Fruit fly (Drosophila melanogaster) whole organism, prepupa: ENCODE data around the gene CG6094.

ENCODE experiments used
- CG11762 ChIP-seq: fragments of 200-800 bp; sonication (Bioruptor generic); optimal IDR thresholded peaks from 3 replicates; lab custom pipeline; 2016; ENCODE audit warnings: missing biosample characterization, missing genetic modification characterization; ENCODE audit not compliant: insufficient read depth
- CG15336 ChIP-seq: fragments of 200-800 bp; sonication (Bioruptor generic); IDR thresholded peaks from 2 replicates; pipeline ENCODE4 v1.3.6; 2022; ENCODE audit warnings: missing biosample characterization, missing genetic modification characterization
- CG32006 ChIP-seq: fragments of 200-800 bp; sonication (Bioruptor generic); optimal IDR thresholded peaks from 3 replicates; lab custom pipeline; 2017; ENCODE audit warnings: missing biosample characterization, mild to moderate bottlenecking, missing genetic modification characterization
- CG34406 ChIP-seq: fragments of 200-800 bp; sonication (Bioruptor generic); optimal IDR thresholded peaks from 3 replicates; lab custom pipeline; 2016; ENCODE audit warnings: missing biosample characterization, missing genetic modification characterization
- CG3919 ChIP-seq: fragments of 200-800 bp; sonication (Bioruptor generic); optimal IDR thresholded peaks from 3 replicates; lab custom pipeline; 2016; ENCODE audit warnings: missing biosample characterization, missing genetic modification characterization
- CG4318 ChIP-seq: fragments of 200-800 bp; sonication (Bioruptor generic); optimal IDR thresholded peaks from 3 replicates; lab custom pipeline; 2017; ENCODE audit warnings: missing biosample characterization, mild to moderate bottlenecking, missing genetic modification characterization
- CG6163 ChIP-seq: fragments of 200-800 bp; sonication (Bioruptor generic); IDR thresholded peaks from 3 replicates; pipeline ENCODE4 v1.3.6; 2022; ENCODE audit warnings: missing biosample characterization, missing genetic modification characterization
- CG6276 ChIP-seq: fragments of 200-800 bp; sonication (Bioruptor generic); optimal IDR thresholded peaks from 2 replicates; lab custom pipeline; 2017; ENCODE audit warnings: missing biosample characterization, mild to moderate bottlenecking, missing genetic modification characterization
- CG6854 ChIP-seq: fragments of 200-800 bp; sonication (Bioruptor generic); optimal IDR thresholded peaks from 2 replicates; lab custom pipeline; 2017; ENCODE audit warnings: missing biosample characterization, mild to moderate bottlenecking, missing genetic modification characterization
- CG7368 ChIP-seq: fragments of 200-800 bp; sonication (Bioruptor generic); optimal IDR thresholded peaks from 3 replicates; lab custom pipeline; 2016; ENCODE audit warnings: missing biosample characterization, missing genetic modification characterization
- CG8119 ChIP-seq: fragments of 200-800 bp; sonication (Bioruptor generic); IDR thresholded peaks from 3 replicates; pipeline ENCODE4 v1.3.6; 2022; ENCODE audit warnings: missing biosample characterization, missing genetic modification characterization
- CG8319 ChIP-seq: fragments of 200-800 bp; sonication (Bioruptor generic); optimal IDR thresholded peaks from 3 replicates; lab custom pipeline; 2016; ENCODE audit warnings: missing biosample characterization, missing genetic modification characterization
- CG8632 ChIP-seq: fragments of 200-800 bp; sonication (Bioruptor generic); optimal IDR thresholded peaks from 3 replicates; lab custom pipeline; 2016; ENCODE audit warnings: missing biosample characterization, missing genetic modification characterization
- Eip75B ChIP-seq: fragments of 200-800 bp; sonication (Bioruptor generic); optimal IDR thresholded peaks from 3 replicates; lab custom pipeline; 2016; ENCODE audit warnings: missing biosample characterization, missing genetic modification characterization
- Eip78C ChIP-seq: fragments of 200-800 bp; sonication (Bioruptor generic); peaks from one replicate; lab custom pipeline; 2016; ENCODE audit warnings: missing biosample characterization, missing genetic modification characterization
- Eip93F ChIP-seq: fragments of 200-800 bp; sonication (Bioruptor generic); optimal IDR thresholded peaks from 2 replicates; lab custom pipeline; 2016; ENCODE audit warnings: missing biosample characterization, mild to moderate bottlenecking, missing genetic modification characterization
- Ets21C ChIP-seq: fragments of 200-800 bp; sonication (Bioruptor generic); optimal IDR thresholded peaks from 3 replicates; lab custom pipeline; 2016; ENCODE audit warnings: missing biosample characterization, missing genetic modification characterization
- Ets96B ChIP-seq: fragments of 200-800 bp; optimal IDR thresholded peaks from 2 replicates; lab custom pipeline; 2019; ENCODE audit warnings: missing biosample characterization, mild to moderate bottlenecking, missing genetic modification characterization, moderate library complexity
- Gug ChIP-seq: fragments of 200-800 bp; sonication (Bioruptor generic); IDR thresholded peaks from 2 replicates; pipeline ENCODE4 v1.3.6; 2022; ENCODE audit warnings: missing biosample characterization, missing genetic modification characterization
- Hr4 ChIP-seq: fragments of 200-800 bp; sonication (Bioruptor generic); optimal IDR thresholded peaks from 3 replicates; lab custom pipeline; 2016; ENCODE audit warnings: missing biosample characterization, missing genetic modification characterization
- Lpt ChIP-seq: fragments of 200-800 bp; sonication (Bioruptor generic); optimal IDR thresholded peaks from 3 replicates; lab custom pipeline; 2016; ENCODE audit warnings: missing biosample characterization, missing genetic modification characterization
- Met ChIP-seq: fragments of 200-800 bp; sonication (Bioruptor generic); optimal IDR thresholded peaks from 3 replicates; lab custom pipeline; 2016; ENCODE audit warnings: missing biosample characterization, missing genetic modification characterization
- OdsH ChIP-seq: fragments of 200-800 bp; sonication (Bioruptor generic); optimal IDR thresholded peaks from 3 replicates; lab custom pipeline; 2016; ENCODE audit warnings: missing biosample characterization, missing genetic modification characterization
- Smox ChIP-seq: fragments of 200-800 bp; sonication (Bioruptor generic); optimal IDR thresholded peaks from 3 replicates; lab custom pipeline; 2016; ENCODE audit warnings: missing biosample characterization, missing genetic modification characterization
- Sox102F ChIP-seq: fragments of 200-800 bp; sonication (Bioruptor generic); optimal IDR thresholded peaks from 2 replicates; lab custom pipeline; 2016; ENCODE audit warnings: missing biosample characterization, mild to moderate bottlenecking, missing genetic modification characterization
- acj6 ChIP-seq: fragments of 200-800 bp; sonication (Bioruptor generic); optimal IDR thresholded peaks from 3 replicates; lab custom pipeline; 2016; ENCODE audit warnings: missing biosample characterization, missing genetic modification characterization
- dac ChIP-seq: fragments of 200-800 bp; sonication (Bioruptor generic); optimal IDR thresholded peaks from 2 replicates; lab custom pipeline; 2017; ENCODE audit warnings: missing biosample characterization, mild to moderate bottlenecking, missing genetic modification characterization
- eg ChIP-seq: fragments of 200-800 bp; sonication (Bioruptor generic); IDR thresholded peaks from 3 replicates; pipeline ENCODE4 v1.3.6; 2022; ENCODE audit warnings: missing biosample characterization, missing genetic modification characterization
- fd59A ChIP-seq: fragments of 200-800 bp; sonication (Bioruptor generic); optimal IDR thresholded peaks from 2 replicates; lab custom pipeline; 2017; ENCODE audit warnings: missing biosample characterization, mild to moderate bottlenecking, missing genetic modification characterization, missing genetic modification reagents
- fkh ChIP-seq: fragments of 200-800 bp; sonication (Bioruptor generic); optimal IDR thresholded peaks from 3 replicates; lab custom pipeline; 2017; ENCODE audit warnings: missing biosample characterization, mild to moderate bottlenecking, missing genetic modification characterization, moderate library complexity
- lz ChIP-seq: fragments of 200-800 bp; sonication (Bioruptor generic); optimal IDR thresholded peaks from 3 replicates; lab custom pipeline; 2016; ENCODE audit warnings: missing biosample characterization, missing genetic modification characterization
- net ChIP-seq: fragments of 200-800 bp; sonication (Bioruptor generic); optimal IDR thresholded peaks from 3 replicates; lab custom pipeline; 2016; ENCODE audit warnings: missing biosample characterization, missing genetic modification characterization
- salr ChIP-seq, 2 experiments: fragments of 200-800 bp; sonication (Bioruptor generic); optimal IDR thresholded peaks; 3 replicates each; lab custom pipeline; 2016 to 2018; ENCODE audit warnings: missing biosample characterization in 2 of 2, missing genetic modification characterization in 2 of 2, mild to moderate bottlenecking in 1 of 2
- spab ChIP-seq: fragments of 200-800 bp; sonication (Bioruptor generic); optimal IDR thresholded peaks from 2 replicates; lab custom pipeline; 2017; ENCODE audit warnings: missing biosample characterization, mild to moderate bottlenecking, missing genetic modification characterization, missing genetic modification reagents
- svp ChIP-seq: fragments of 200-800 bp; sonication (Bioruptor generic); peaks from one replicate; lab custom pipeline; 2016; ENCODE audit warnings: missing biosample characterization, missing genetic modification characterization
- topi ChIP-seq: fragments of 200-800 bp; sonication (Bioruptor generic); optimal IDR thresholded peaks from 3 replicates; lab custom pipeline; 2016; ENCODE audit warnings: missing biosample characterization, missing genetic modification characterization
- vri ChIP-seq: fragments of 200-800 bp; sonication (Bioruptor generic); optimal IDR thresholded peaks from 3 replicates; lab custom pipeline; 2016; ENCODE audit warnings: missing biosample characterization, mild to moderate bottlenecking, missing genetic modification characterization

CG6094 gene

DNA sequence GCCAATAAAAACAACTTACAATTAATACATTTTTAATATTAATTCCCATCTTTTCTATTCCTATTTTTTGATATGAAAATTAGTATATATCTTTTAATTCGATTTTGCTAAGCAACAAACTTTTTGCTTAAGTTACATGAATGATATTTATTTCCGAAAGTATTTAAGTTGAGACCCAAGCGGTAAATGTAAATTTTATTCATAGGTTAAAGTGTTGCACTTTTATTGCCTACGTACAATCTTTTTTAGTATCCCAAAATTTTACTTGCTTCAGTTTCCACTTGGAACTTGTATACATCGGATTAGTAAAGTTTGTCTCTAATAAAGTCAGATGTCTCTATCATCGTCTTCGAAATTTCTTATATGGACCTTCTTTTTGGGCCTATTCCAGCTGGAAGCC, 24.6 kb downstream of the CG6094 start, which contains the start of gene CG18301:
Gene CG18301 (plus strand): TSS at position 301 of the 400 bp plus-strand sequence.
- TF ChIP-seq net (GFP tag; lab: Kevin White, UChicago), result no peak
- TF ChIP-seq Eip75B (GFP tag; lab: Kevin White, UChicago), result no peak
- no peak for TF ChIP-seq lz (GFP tag; lab: Kevin White, UChicago)
- no peak for TF ChIP-seq spab (GFP tag; lab: Kevin White, UChicago)
- TF ChIP-seq, all 60 proteins: peak for 0

DNA sequence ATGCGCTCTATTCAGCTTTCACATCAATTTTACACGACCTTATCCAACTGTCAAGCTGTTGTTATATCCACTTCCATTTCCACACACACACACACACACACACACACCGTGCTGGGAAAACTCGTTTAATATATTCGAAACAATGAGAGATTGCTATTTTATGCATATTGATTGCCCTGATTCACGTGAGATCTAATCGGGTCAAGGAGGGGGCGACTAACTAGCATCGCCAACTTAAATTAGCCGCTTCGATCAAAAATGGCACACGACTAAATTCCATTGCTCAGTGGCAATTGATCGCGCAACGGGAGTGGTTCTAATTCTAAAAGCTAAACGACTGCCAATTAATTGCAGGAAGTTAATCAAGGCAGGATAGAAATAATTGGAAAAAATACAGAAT, 27.1 kb downstream of the CG6094 start, which contains the start of gene CG18302:
Gene CG18302 (plus strand): TSS at position 301 of the 400 bp plus-strand sequence.
- TF ChIP-seq Hr4 (GFP tag; lab: Kevin White, UChicago), result no peak
- no peak for TF ChIP-seq svp
- TF ChIP-seq salr (GFP tag; optimal IDR thresholded peaks at IDR 0.05; lab: Kevin White, UChicago), result no peak
- no peak for TF ChIP-seq dac (GFP tag; lab: Kevin White, UChicago)
- no peak for TF ChIP-seq CG7368 (GFP tag; lab: Kevin White, UChicago)
- TF ChIP-seq CG4318, result no peak
- no peak for TF ChIP-seq CG32006 (GFP tag; lab: Kevin White, UChicago)
- no peak for TF ChIP-seq Ets96B (tag; lab: Kevin White, UChicago)
- no peak for TF ChIP-seq CG8632 (GFP tag; lab: Kevin White, UChicago)
- TF ChIP-seq Smox (GFP tag; lab: Kevin White, UChicago), result no peak
- no peak for TF ChIP-seq fkh (GFP tag; lab: Kevin White, UChicago)
- TF ChIP-seq eg (GFP tag; lab: Robert Waterston, UW), result no peak
- no peak for TF ChIP-seq Eip75B (GFP tag; lab: Kevin White, UChicago)
- no peak for TF ChIP-seq Ets21C (GFP tag; lab: Kevin White, UChicago)
- TF ChIP-seq acj6, result no peak
- no peak for TF ChIP-seq topi (GFP tag; lab: Kevin White, UChicago)

DNA sequence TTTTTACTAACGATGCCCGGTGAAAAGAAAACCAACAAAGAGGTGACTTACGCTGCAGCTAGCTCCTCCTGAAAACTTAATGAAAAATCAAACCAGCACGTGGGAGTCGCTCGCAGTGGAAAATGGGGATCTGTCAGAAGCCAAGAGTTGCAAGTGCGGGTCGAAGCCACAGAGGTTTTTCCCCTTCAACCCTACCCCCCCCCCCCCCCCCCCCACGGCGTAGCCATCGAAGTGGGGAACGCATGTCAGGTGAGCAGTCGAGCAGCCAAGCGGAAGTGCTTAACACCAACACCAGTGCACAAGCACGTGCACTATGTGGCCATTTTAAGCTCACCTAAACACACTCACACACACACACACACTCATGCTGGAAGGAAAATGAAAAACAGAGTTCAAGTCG, 32.5 kb downstream of the CG6094 start:
- TF ChIP-seq Lpt (GFP tag; lab: Kevin White, UChicago) (no peak), OdsH (no peak), spab (GFP tag; lab: Kevin White, UChicago) (no peak), CG8632 (GFP tag; lab: Kevin White, UChicago) (no peak), net (GFP tag; lab: Kevin White, UChicago) (no peak), Sox102F (GFP tag; lab: Kevin White, UChicago) (no peak), CG34406 (GFP tag; lab: Kevin White, UChicago) (no peak), CG6854 (GFP tag; lab: Kevin White, UChicago) (no peak), vri (GFP tag; lab: Kevin White, UChicago) (no peak), Eip93F (GFP tag; lab: Kevin White, UChicago) (no peak), CG11762 (GFP tag; lab: Kevin White, UChicago) (no peak), CG6276 (GFP tag; lab: Kevin White, UChicago) (no peak), dac (GFP tag; lab: Kevin White, UChicago) (no peak), Met (GFP tag; lab: Kevin White, UChicago) (no peak)

DNA sequence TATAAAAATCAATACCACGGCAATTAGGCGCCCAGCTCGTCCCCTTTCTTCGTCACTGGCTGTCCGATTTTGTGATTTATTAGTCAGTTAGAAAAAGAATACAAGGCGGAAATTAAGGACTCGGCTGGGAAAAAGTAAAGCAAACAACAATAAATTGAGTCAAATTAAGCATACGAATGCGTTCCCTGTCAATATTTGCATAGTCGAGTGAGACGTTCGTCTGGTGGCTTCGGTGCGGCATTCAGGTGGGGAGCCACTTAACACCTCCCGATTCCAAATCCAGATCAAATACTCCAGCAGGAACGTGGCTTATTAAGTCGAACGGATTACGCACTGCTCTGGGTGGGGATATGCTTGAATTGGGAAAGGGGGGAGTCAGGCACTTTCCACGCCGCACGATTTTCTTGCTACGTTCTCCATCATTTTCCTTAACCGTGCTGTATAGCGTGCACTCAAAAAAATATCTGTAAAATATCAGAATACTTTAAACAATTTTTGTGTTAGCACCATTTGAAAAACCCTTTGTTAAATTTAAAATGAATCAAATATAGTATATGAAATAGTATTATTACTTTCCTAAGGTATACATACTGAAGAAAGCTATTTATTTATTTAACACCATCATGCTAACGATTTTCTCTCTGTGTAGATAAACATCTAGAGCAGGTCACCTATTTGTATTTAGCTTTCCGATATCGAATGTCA, 36.3 kb downstream of the CG6094 start:
- TF ChIP-seq fd59A (no peak), Met (GFP tag; lab: Kevin White, UChicago) (no peak), fkh (GFP tag; lab: Kevin White, UChicago) (peak; percentile 42), Sox102F (GFP tag; lab: Kevin White, UChicago) (no peak), CG8319 (no peak), CG7368 (GFP tag; lab: Kevin White, UChicago) (no peak), Eip78C (GFP tag; lab: Kevin White, UChicago) (no peak), CG6854 (GFP tag; lab: Kevin White, UChicago) (no peak), CG8119 (GFP tag; lab: Robert Waterston, UW) (0 out of 3 replicates have a peak, but pooled peaks have one; percentile 30), CG3919 (GFP tag; lab: Kevin White, UChicago) (no peak), OdsH (peak; percentile 8), Hr4 (GFP tag; lab: Kevin White, UChicago) (peak; percentile 4), Ets21C (GFP tag; lab: Kevin White, UChicago) (no peak), CG32006 (GFP tag; lab: Kevin White, UChicago) (peak; percentile 10), Gug (GFP tag; lab: Robert Waterston, UW) (no peak), CG6276 (GFP tag; lab: Kevin White, UChicago) (no peak), CG15336 (GFP tag; lab: Robert Waterston, UW) (peak; percentile 22; the same call in 1 of the 2 replicates), CG8632 (GFP tag; lab: Kevin White, UChicago) (no peak), CG6163 (GFP tag; lab: Robert Waterston, UW) (no peak), Eip75B (GFP tag; lab: Kevin White, UChicago) (no peak)
- TF ChIP-seq, all 60 proteins: peak for 6
